Worm (Caenorhabditis elegans): ENCODE data around the gene T05A8.7.
A peak's percentile ranks its signal among the peaks of the same experiment; 100 is the strongest.

The T05A8.7 gene

DNA sequence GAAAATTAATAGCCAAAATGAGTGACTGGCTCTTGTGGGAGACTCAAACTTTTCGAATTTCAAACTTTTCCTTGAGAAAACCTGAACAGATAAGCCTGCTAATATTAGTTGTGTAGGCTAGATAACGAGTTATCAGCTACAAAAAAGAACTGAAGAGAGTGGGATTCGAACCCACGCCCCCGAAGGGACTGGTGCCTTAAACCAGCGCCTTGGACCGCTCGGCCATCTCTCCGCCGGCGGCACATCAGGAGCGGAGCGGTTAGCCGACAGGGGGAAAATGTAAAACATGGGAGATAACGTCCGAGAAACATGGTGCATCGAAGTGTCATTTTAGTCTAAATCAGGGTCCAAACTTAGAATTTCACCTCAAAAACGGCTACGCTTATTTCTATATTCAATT is 6.5 kb downstream of the T05A8.7 start:
- TF ChIP-seq ztf-11 (tag; optimal IDR thresholded peaks at IDR 0.05) (no peak), sptf-1 (tag; optimal IDR thresholded peaks at IDR 0.05) (no peak), ces-1 (GFP tag; optimal IDR thresholded peaks at IDR 0.05) (no peak), lin-13 (tag; optimal IDR thresholded peaks at IDR 0.05) (no peak), blmp-1 (tag; optimal IDR thresholded peaks at IDR 0.05) (no peak), unc-62 (GFP tag; optimal IDR thresholded peaks at IDR 0.05) (no peak), lin-32 (GFP tag; optimal IDR thresholded peaks at IDR 0.05) (no peak), unc-120 (tag; optimal IDR thresholded peaks at IDR 0.05; ENCODE audit: poor library complexity, severe bottlenecking) (no peak), nhr-12 (tag; optimal IDR thresholded peaks at IDR 0.05) (no peak), tbx-8 (GFP tag; optimal IDR thresholded peaks at IDR 0.05) (no peak), ham-2 (GFP tag; optimal IDR thresholded peaks at IDR 0.05) (no peak), ceh-39 (tag; optimal IDR thresholded peaks at IDR 0.05) (no peak), zip-8 (tag; optimal IDR thresholded peaks at IDR 0.05) (no peak), snpc-4 (tag; optimal IDR thresholded peaks at IDR 0.05) (no peak), nhr-2 (tag; optimal IDR thresholded peaks at IDR 0.05) (no peak), bed-3 (GFP tag; optimal IDR thresholded peaks at IDR 0.05) (no peak), cnd-1 (tag; optimal IDR thresholded peaks at IDR 0.05) (no peak), elt-1 (tag; optimal IDR thresholded peaks at IDR 0.05; ENCODE audit: borderline replicate concordance, insufficient read depth) (no peak)

DNA sequence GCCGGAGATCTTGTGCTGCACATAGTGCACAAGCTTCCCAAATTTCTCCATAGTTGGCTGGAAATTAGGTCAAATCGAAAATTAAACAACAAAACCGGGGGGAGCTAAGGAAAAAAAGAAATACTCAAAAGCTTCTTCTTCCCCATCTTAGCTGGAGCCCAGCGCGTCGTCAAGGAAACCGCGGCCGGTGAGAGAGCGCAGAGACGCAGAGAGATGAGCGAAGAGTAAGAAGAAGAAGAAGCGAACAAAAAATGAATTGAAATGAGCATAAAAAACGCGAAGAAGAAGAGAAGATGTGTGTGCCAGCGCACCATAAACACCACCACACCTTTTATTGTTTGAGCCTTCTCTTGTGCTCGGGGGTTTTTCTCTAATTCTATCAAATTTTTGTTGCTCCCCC is 7.0 kb downstream of the T05A8.7 start, which contains the start of gene wdr-31:
Gene wdr-31 (minus strand): TSS at position 101 of the 400 bp plus-strand sequence.
- TF ChIP-seq cnd-1 (tag; optimal IDR thresholded peaks at IDR 0.05) (no peak), unc-120 (tag; optimal IDR thresholded peaks at IDR 0.05; ENCODE audit: poor library complexity, severe bottlenecking) (no peak), sptf-1 (tag; optimal IDR thresholded peaks at IDR 0.05) (no peak), zip-8 (tag; optimal IDR thresholded peaks at IDR 0.05) (no peak), unc-62 (GFP tag; optimal IDR thresholded peaks at IDR 0.05) (no peak), drap-1 (GFP tag; optimal IDR thresholded peaks at IDR 0.05) (no peak), mls-2 (tag; optimal IDR thresholded peaks at IDR 0.05) (no peak), ceh-43 (GFP tag; optimal IDR thresholded peaks at IDR 0.05) (no peak), flh-1 (GFP tag; optimal IDR thresholded peaks at IDR 0.05) (no peak), unc-39 (tag; optimal IDR thresholded peaks at IDR 0.05) (no peak), lsy-2 (tag; optimal IDR thresholded peaks at IDR 0.05) (no peak), mep-1 (tag; optimal IDR thresholded peaks at IDR 0.05) (no peak), nhr-237 (tag; optimal IDR thresholded peaks at IDR 0.05) (no peak), M03D4.4 (tag; optimal IDR thresholded peaks at IDR 0.05) (no peak)

DNA sequence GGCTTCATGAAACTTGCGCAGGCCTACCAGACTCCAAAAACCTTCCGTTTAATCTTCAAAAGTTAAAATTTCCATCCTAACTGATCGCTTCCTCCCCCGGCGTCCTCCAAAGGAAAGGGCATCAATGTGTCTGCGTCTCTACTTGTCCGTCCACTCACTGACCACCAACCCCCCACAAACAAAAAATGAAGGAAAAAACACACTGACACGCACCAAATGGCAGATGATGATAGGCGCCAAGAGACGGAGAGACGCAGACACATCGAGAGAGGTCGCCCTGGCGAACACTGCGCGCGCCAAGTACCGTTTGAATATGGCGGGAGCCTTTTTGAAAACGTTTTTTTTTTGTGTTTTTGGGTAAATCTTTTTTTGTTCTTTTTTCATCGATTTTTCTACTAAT is 7.4 kb downstream of the T05A8.7 start:
- TF ChIP-seq mep-1 (tag; optimal IDR thresholded peaks at IDR 0.05) (peak; percentile 16), sptf-1 (tag; optimal IDR thresholded peaks at IDR 0.05) (peak; percentile 4), mab-5 (tag; optimal IDR thresholded peaks at IDR 0.05) (no peak), ztf-11 (tag; optimal IDR thresholded peaks at IDR 0.05) (no peak), ceh-43 (GFP tag; optimal IDR thresholded peaks at IDR 0.05) (no peak)

DNA sequence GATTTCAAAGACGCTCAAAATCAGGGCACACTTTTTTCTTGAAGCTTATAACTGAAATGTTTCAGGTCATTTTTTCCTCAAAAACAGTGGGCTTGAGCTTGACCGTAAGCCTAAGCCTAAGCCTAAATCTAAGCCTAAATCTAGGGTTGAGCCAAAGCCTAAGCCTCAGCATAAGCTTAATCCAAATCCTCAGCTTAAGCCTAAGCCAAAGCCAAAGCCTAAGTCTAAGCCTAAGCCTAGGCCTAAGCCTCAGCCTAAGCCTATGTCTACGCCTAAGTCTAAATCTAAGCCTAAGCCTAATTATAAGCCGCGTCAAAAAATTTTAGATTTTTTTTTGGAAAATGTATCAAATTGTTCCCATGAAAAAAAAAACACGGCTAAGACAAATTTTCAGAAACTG is 7.9 kb downstream of the T05A8.7 start:
- no peak for TF ChIP-seq bed-3 (GFP tag; optimal IDR thresholded peaks at IDR 0.05)
- TF ChIP-seq ceh-43 (GFP tag; optimal IDR thresholded peaks at IDR 0.05) = no peak
- no peak for TF ChIP-seq sem-2 (GFP tag; optimal IDR thresholded peaks at IDR 0.05)
- no peak for TF ChIP-seq zip-8 (tag; optimal IDR thresholded peaks at IDR 0.05)
- TF ChIP-seq lsy-2 (tag; optimal IDR thresholded peaks at IDR 0.05) = no peak
- no peak for TF ChIP-seq unc-39 (tag; optimal IDR thresholded peaks at IDR 0.05)
- no peak for TF ChIP-seq M03D4.4 (tag; optimal IDR thresholded peaks at IDR 0.05)
- no peak for TF ChIP-seq elt-3 (tag; optimal IDR thresholded peaks at IDR 0.05)
- TF ChIP-seq unc-120 (tag; optimal IDR thresholded peaks at IDR 0.05; ENCODE audit: poor library complexity, severe bottlenecking) = no peak
- TF ChIP-seq ceh-39 (tag; optimal IDR thresholded peaks at IDR 0.05) = no peak
- TF ChIP-seq nhr-76 (tag; optimal IDR thresholded peaks at IDR 0.05) = no peak
- TF ChIP-seq ham-2 (GFP tag; optimal IDR thresholded peaks at IDR 0.05) = no peak
- TF ChIP-seq ztf-11 (tag; optimal IDR thresholded peaks at IDR 0.05) = no peak
- TF ChIP-seq cnd-1 (tag; optimal IDR thresholded peaks at IDR 0.05) = no peak
- TF ChIP-seq mab-5 (tag; optimal IDR thresholded peaks at IDR 0.05) = no peak
- no peak for TF ChIP-seq nhr-2 (tag; optimal IDR thresholded peaks at IDR 0.05)

DNA sequence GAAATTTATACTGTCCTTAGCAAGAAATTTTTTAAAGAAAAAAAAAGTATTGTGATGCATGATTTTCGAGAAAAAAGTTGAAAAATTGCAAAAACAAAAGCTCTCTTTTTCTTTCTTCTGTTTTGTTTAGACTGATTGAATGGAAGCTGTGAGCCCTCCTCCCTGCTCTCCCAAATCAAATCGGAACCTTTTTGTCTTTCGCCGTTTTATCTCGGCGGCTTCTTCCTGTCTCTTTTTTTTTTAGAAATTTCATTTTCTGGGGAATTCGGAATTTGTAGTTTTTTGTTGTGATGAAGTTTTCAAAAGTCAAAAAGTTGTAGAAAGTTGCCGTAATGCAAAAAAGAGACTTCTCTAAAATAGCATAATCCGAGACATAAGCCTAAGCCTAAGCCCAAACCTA is 11.5 kb downstream of the T05A8.7 start:
- no peak for TF ChIP-seq elt-3 (tag; optimal IDR thresholded peaks at IDR 0.05)
- no peak for TF ChIP-seq sem-2 (GFP tag; optimal IDR thresholded peaks at IDR 0.05)
- TF ChIP-seq nhr-237 (tag; optimal IDR thresholded peaks at IDR 0.05) = no peak
- TF ChIP-seq ces-1 (GFP tag; optimal IDR thresholded peaks at IDR 0.05) = peak; percentile 28
- TF ChIP-seq ceh-39 (tag; optimal IDR thresholded peaks at IDR 0.05) = no peak

Measured in whole organism, mixed stage, embryonic.